Worm (Caenorhabditis elegans): ENCODE measurements around the gene nex-3.

nex-3 gene

DNA sequence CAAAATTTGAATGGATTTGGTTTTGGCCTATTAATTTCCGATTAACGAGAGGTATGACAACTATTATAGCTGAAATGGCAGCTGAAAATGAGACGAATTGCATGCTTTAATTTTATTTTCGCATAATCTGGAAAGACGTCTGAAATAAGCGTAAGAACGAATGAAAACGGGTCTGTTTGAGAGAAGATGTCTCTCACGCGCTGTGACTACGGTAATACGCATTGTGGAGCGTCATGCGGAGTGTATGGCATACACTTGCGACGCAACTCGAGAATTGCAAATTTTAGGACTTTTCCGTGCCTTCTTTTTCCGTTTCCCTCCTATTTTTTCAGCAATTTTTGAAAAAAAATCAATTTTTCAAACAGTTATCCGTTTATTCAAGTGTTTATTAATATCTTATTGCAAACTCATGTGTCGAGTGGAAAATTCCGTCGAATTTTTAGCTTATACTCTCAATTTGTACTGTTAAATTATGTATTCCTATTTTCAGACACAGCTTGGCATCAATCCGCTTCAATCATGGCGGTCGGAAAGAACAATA lies 33.6 kb downstream of the nex-3 start, which contains the start of gene rps-1 (continued):
- TF ChIP-seq zfh-2 (GFP tag; conservative IDR thresholded peaks at IDR 0.05) (peak; percentile 78; the same call in 1 of the 2 replicates), bed-1 (GFP tag; IDR thresholded peaks at IDR 0.05) (no peak), mel-28 (tag; optimal IDR thresholded peaks at IDR 0.05; ENCODE audit: borderline replicate concordance) (no peak), pha-4 (tag; optimal IDR thresholded peaks at IDR 0.05) (peak; percentile 94), zim-3 (tag; optimal IDR thresholded peaks at IDR 0.05) (peak; percentile 74), let-607 (tag; optimal IDR thresholded peaks at IDR 0.05) (peak; percentile 90 to 95), aptf-3 (GFP tag; IDR thresholded peaks at IDR 0.05) (peak; percentile 72; the same call in 1 of the 2 replicates), hrde-1 (tag; optimal IDR thresholded peaks at IDR 0.05; ENCODE audit: borderline replicate concordance) (peak; percentile 80), tbx-9 (tag; optimal IDR thresholded peaks at IDR 0.05; ENCODE audit: borderline replicate concordance) (no peak), dox-1 (GFP tag; IDR thresholded peaks at IDR 0.05) (peak; percentile 99), ccch-3 (GFP tag; optimal IDR thresholded peaks at IDR 0.05) (peak; percentile 11), attf-3 (GFP tag; conservative IDR thresholded peaks at IDR 0.05) (peak; percentile 81), F33H1.4 (GFP tag; IDR thresholded peaks at IDR 0.05) (peak; percentile 87), C06A6.2 (GFP tag; conservative IDR thresholded peaks at IDR 0.05) (peak; percentile 95), cebp-2 (GFP tag; IDR thresholded peaks at IDR 0.05) (peak; percentile 90; the same call in 1 of the 2 replicates), madf-6 (GFP tag; IDR thresholded peaks at IDR 0.05) (peak; percentile 95), B0035.1 (tag; optimal IDR thresholded peaks at IDR 0.05) (peak; percentile 87), tbp1 (GFP tag; optimal IDR thresholded peaks at IDR 0.05) (peak; percentile 79), nfyb-1 (GFP tag; IDR thresholded peaks at IDR 0.05) (peak; percentile 99), sdz-38 (tag; optimal IDR thresholded peaks at IDR 0.05) (no peak), snpc-4 (GFP tag; optimal IDR thresholded peaks at IDR 0.05) (peak; percentile 86), snpc-4 (tag; optimal IDR thresholded peaks at IDR 0.05) (peak; percentile 79 to 92 (median 90)), mxl-1 (tag; optimal IDR thresholded peaks at IDR 0.05) (no peak), cebp-1 (GFP tag; IDR thresholded peaks at IDR 0.05) (peak; percentile 83), cebp-1 (tag; optimal IDR thresholded peaks at IDR 0.05) (peak; percentile 96), let-526 (GFP tag; IDR thresholded peaks at IDR 0.05) (peak; percentile 95), lsl-1 (GFP tag; optimal IDR thresholded peaks at IDR 0.05) (peak; percentile 98), F57A8.1 (GFP tag; optimal IDR thresholded peaks at IDR 0.05) (no peak), nhr-90 (tag; optimal IDR thresholded peaks at IDR 0.05) (peak; percentile 82), ceh-79 (tag; optimal IDR thresholded peaks at IDR 0.05) (peak; percentile 80), ztf-6 (GFP tag; IDR thresholded peaks at IDR 0.05) (peak; percentile 92), him-1 (tag; optimal IDR thresholded peaks at IDR 0.05) (peak; percentile 70), ets-4 (GFP tag; optimal IDR thresholded peaks at IDR 0.05) (peak; percentile 49), ceh-100 (GFP tag; IDR thresholded peaks at IDR 0.05) (peak; percentile 86), Y53F4B.3 (GFP tag; IDR thresholded peaks at IDR 0.05) (peak; percentile 61; the same call in 1 of the 2 replicates), aptf-2 (GFP tag; conservative IDR thresholded peaks at IDR 0.05) (no peak)

DNA sequence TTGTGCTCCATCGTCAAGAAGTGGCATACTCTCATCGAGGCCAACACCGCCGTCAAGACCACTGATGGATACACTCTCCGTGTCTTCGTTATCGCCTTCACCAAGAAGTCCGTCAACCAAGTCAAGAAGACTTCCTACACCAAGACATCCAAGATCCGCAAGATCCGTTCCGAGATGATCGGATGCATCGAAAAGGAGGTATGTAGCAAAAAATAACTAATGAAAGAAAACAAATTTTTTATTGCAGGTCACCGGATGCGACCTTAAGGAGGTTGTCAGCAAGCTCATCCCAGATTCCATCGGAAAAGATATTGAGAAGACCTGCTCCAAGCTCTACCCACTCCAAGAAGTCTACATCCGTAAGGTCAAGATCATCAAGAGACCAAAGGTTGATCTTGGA lies 34.4 kb downstream of the nex-3 start:
- no peak for TF ChIP-seq somi-1 (GFP tag; optimal IDR thresholded peaks at IDR 0.05)
- 0 out of 2 replicates have a peak, but pooled peaks have one; percentile 6 for TF ChIP-seq hmg-1.2 (GFP tag; IDR thresholded peaks at IDR 0.05)
- TF ChIP-seq F57A8.1 (GFP tag; optimal IDR thresholded peaks at IDR 0.05): peak; percentile 9
